Fruit fly (Drosophila melanogaster) whole organism, pupa: ENCODE measurements around the gene ppk27.

Source experiments
- D1 ChIP-seq: fragments of 200-800 bp; sonication (Bioruptor generic); optimal IDR thresholded peaks from 2 replicates; lab custom pipeline; 2018; ENCODE audit warnings: missing biosample characterization, mild to moderate bottlenecking, missing genetic modification characterization, moderate library complexity
- rn ChIP-seq: fragments of 200-800 bp; sonication (Bioruptor generic); IDR thresholded peaks from 2 replicates; pipeline ENCODE4 v1.3.6; 2022; ENCODE audit warnings: missing biosample characterization, missing genetic modification characterization

DNA sequence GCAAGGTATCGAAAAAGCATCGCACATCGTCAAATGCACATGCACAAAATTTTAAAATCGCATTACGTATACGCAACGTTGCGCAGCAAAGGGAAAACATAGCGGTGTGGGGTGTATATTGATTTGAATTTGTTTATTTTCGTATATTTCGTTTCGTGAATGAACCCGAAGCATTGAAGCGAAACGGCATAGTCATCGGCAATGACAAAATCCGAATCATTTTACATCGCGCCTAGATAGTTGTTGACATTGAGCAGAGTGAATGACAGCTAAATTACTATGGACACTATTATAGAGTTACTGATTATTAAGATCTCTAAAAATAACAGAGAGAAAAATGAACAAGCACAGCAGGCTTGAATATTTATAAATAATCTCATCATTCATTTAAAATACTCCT, 18.3 kb upstream of the ppk27 start:
- TF ChIP-seq rn (GFP tag; lab: Robert Waterston, UW) (no peak), D1 (tag; lab: Kevin White, UChicago) (no peak)
